Worm (Caenorhabditis elegans): ENCODE results near the gene srz-19.

ce11 chrIV:3874417-3874816, 45.2 kb upstream of the srz-19 start:
- TF ChIP-seq lin-15B (tag; optimal IDR thresholded peaks at IDR 0.05) = no peak
- no peak for TF ChIP-seq ztf-11 (tag; optimal IDR thresholded peaks at IDR 0.05)
- no peak for TF ChIP-seq Y105C5A.15 (GFP tag; IDR thresholded peaks at IDR 0.05)

Data from whole organism, L4 larva.